Fruit fly (Drosophila melanogaster): ENCODE data around the gene CG12347.

dm6 chr3R:17950398-17950797 is 44.2 kb downstream of the CG12347 start:
- TF ChIP-seq CTCF (optimal IDR thresholded peaks at IDR 0.05) (no peak), CG8478 (optimal IDR thresholded peaks at IDR 0.05) (no peak)
